Fruit fly (Drosophila melanogaster): Measurements from ENCODE around the gene CG17637.

The CG17637 gene

dm6 chr3L:20507552-20507951 lies 3.6 kb downstream of the CG17637 start:
- TF ChIP-seq CG15710 (tag; optimal IDR thresholded peaks at IDR 0.05) = no peak
- TF ChIP-seq CG9948 (tag; optimal IDR thresholded peaks at IDR 0.05) = no peak
- TF ChIP-seq rn (GFP tag; IDR thresholded peaks at IDR 0.05) = no peak
- no peak for TF ChIP-seq CG34367 (tag; optimal IDR thresholded peaks at IDR 0.05)
- peak; percentile 7; the same call in 1 of the 2 replicates for TF ChIP-seq Ets98B (GFP tag; IDR thresholded peaks at IDR 0.05)
- no peak for TF ChIP-seq CG4496 (GFP tag; IDR thresholded peaks at IDR 0.05)
- no peak for TF ChIP-seq CG8301 (tag; optimal IDR thresholded peaks at IDR 0.05)
- TF ChIP-seq Pif1B (GFP tag; optimal IDR thresholded peaks at IDR 0.05) = no peak

- TF ChIP-seq gl (tag; optimal IDR thresholded peaks at IDR 0.05) = peak; percentile 75
- peak; percentile 93 for TF ChIP-seq CG8159 (tag; optimal IDR thresholded peaks at IDR 0.05)
- TF ChIP-seq Snoo (tag; optimal IDR thresholded peaks at IDR 0.05) = peak; percentile 88
- TF ChIP-seq Ets98B (GFP tag; IDR thresholded peaks at IDR 0.05) = peak; percentile 89
- peak; percentile 89 for TF ChIP-seq CG14655 (GFP tag; optimal IDR thresholded peaks at IDR 0.05)
- TF ChIP-seq EcR (GFP tag; optimal IDR thresholded peaks at IDR 0.05) = peak; percentile 59
- peak; percentile 87 for TF ChIP-seq Pif1B (GFP tag; optimal IDR thresholded peaks at IDR 0.05)
- peak; percentile 82 for TF ChIP-seq CG34367 (tag; optimal IDR thresholded peaks at IDR 0.05)
- TF ChIP-seq CG13204 (GFP tag; optimal IDR thresholded peaks at IDR 0.05) = no peak
- peak; percentile 39; the same call in 1 of the 2 replicates for TF ChIP-seq rn (GFP tag; IDR thresholded peaks at IDR 0.05)
- peak; percentile 65 for TF ChIP-seq CG12605 (GFP tag; IDR thresholded peaks at IDR 0.05)
- peak; percentile 83 for TF ChIP-seq CG8301 (tag; optimal IDR thresholded peaks at IDR 0.05)
- TF ChIP-seq CG9948 (tag; optimal IDR thresholded peaks at IDR 0.05) = peak; percentile 87
- TF ChIP-seq CG32121 (GFP tag; IDR thresholded peaks at IDR 0.05) = peak; percentile 88
- TF ChIP-seq D1 (tag; optimal IDR thresholded peaks at IDR 0.05) = peak; percentile 78
- peak; percentile 91 for TF ChIP-seq Pif1A (GFP tag; optimal IDR thresholded peaks at IDR 0.05)
- peak; percentile 89; the same call in 2 of the 3 replicates for TF ChIP-seq CG4496 (GFP tag; IDR thresholded peaks at IDR 0.05)
- TF ChIP-seq CG10348 (GFP tag; IDR thresholded peaks at IDR 0.05) = peak; percentile 61
- peak; percentile 90 for TF ChIP-seq fd96Ca (GFP tag; IDR thresholded peaks at IDR 0.05)
- peak; percentile 89 for TF ChIP-seq CG17806 (tag; optimal IDR thresholded peaks at IDR 0.05)
- TF ChIP-seq CG15710 (tag; optimal IDR thresholded peaks at IDR 0.05) = peak; percentile 91
These were observed 4.2 kb downstream of the CG17637 start for dm6 chr3L:20508136-20508635.

dm6 chr3L:20509121-20509934 lies 5.3 kb downstream of the CG17637 start:
- TF ChIP-seq CG4496 (GFP tag; IDR thresholded peaks at IDR 0.05) = no peak
- TF ChIP-seq CG13204 (GFP tag; optimal IDR thresholded peaks at IDR 0.05) = peak; percentile 45
- peak; percentile 77 for TF ChIP-seq Pif1A (GFP tag; optimal IDR thresholded peaks at IDR 0.05)
- no peak for TF ChIP-seq CG32121 (GFP tag; IDR thresholded peaks at IDR 0.05)
- peak; percentile 44; the same call in 1 of the 2 replicates for TF ChIP-seq Ets98B (GFP tag; IDR thresholded peaks at IDR 0.05)
- peak; percentile 1 for TF ChIP-seq EcR (GFP tag; optimal IDR thresholded peaks at IDR 0.05)
- no peak for TF ChIP-seq gl (tag; optimal IDR thresholded peaks at IDR 0.05)
- TF ChIP-seq CG34367 (tag; optimal IDR thresholded peaks at IDR 0.05) = peak; percentile 63
- TF ChIP-seq Snoo (tag; optimal IDR thresholded peaks at IDR 0.05) = peak; percentile 74
- peak; percentile 90 for TF ChIP-seq CG14655 (GFP tag; optimal IDR thresholded peaks at IDR 0.05)
- peak; percentile 74 for TF ChIP-seq Pif1B (GFP tag; optimal IDR thresholded peaks at IDR 0.05)
- TF ChIP-seq CG9948 (tag; optimal IDR thresholded peaks at IDR 0.05) = peak; percentile 76
- TF ChIP-seq CG8159 (tag; optimal IDR thresholded peaks at IDR 0.05) = peak; percentile 85
- peak; percentile 65 for TF ChIP-seq CG17806 (tag; optimal IDR thresholded peaks at IDR 0.05)
- peak; percentile 63 for TF ChIP-seq D1 (tag; optimal IDR thresholded peaks at IDR 0.05)
- no peak for TF ChIP-seq CG10348 (GFP tag; IDR thresholded peaks at IDR 0.05)
- TF ChIP-seq fd96Ca (GFP tag; IDR thresholded peaks at IDR 0.05) = 0 out of 3 replicates have a peak, but pooled peaks have one; percentile 19
- no peak for TF ChIP-seq rn (GFP tag; IDR thresholded peaks at IDR 0.05)
- TF ChIP-seq CG15710 (tag; optimal IDR thresholded peaks at IDR 0.05) = peak; percentile 77
- TF ChIP-seq CG8301 (tag; optimal IDR thresholded peaks at IDR 0.05) = peak; percentile 81
- TF ChIP-seq CG12605 (GFP tag; IDR thresholded peaks at IDR 0.05) = no peak

- TF ChIP-seq EcR (GFP tag; optimal IDR thresholded peaks at IDR 0.05) (peak; percentile 86), CG14655 (GFP tag; optimal IDR thresholded peaks at IDR 0.05) (no peak), Pif1A (GFP tag; optimal IDR thresholded peaks at IDR 0.05) (no peak), CG17806 (tag; optimal IDR thresholded peaks at IDR 0.05) (no peak), CG32121 (GFP tag; IDR thresholded peaks at IDR 0.05) (no peak), CG13204 (GFP tag; optimal IDR thresholded peaks at IDR 0.05) (peak; percentile 20), Pif1B (GFP tag; optimal IDR thresholded peaks at IDR 0.05) (no peak), Ets98B (GFP tag; IDR thresholded peaks at IDR 0.05) (no peak)
These were observed 7.6 kb downstream of the CG17637 start for dm6 chr3L:20511499-20512108.

dm6 chr3L:20514101-20514500 lies 10.1 kb downstream of the CG17637 start:
- TF ChIP-seq CG13204 (GFP tag; optimal IDR thresholded peaks at IDR 0.05) (no peak), CG9948 (tag; optimal IDR thresholded peaks at IDR 0.05) (no peak), gl (tag; optimal IDR thresholded peaks at IDR 0.05) (no peak)

All from whole organism, pupa.